Worm (Caenorhabditis elegans): ENCODE data around the gene glb-21.

Gene glb-21

ce11 chrIV:10714594-10714993 lies 3.0 kb upstream of the glb-21 start:
- no peak for TF ChIP-seq fkh-4 (tag; optimal IDR thresholded peaks at IDR 0.05; ENCODE audit: borderline replicate concordance)
- peak; percentile 20 for TF ChIP-seq xbp-1 (tag; optimal IDR thresholded peaks at IDR 0.05)
- TF ChIP-seq ceh-82 (tag; optimal IDR thresholded peaks at IDR 0.05): no peak
- TF ChIP-seq ceh-88 (GFP tag; IDR thresholded peaks at IDR 0.05): no peak
- TF ChIP-seq nhr-11 (tag; optimal IDR thresholded peaks at IDR 0.05): no peak
- no peak for TF ChIP-seq ceh-8 (GFP tag; optimal IDR thresholded peaks at IDR 0.05)
- no peak for TF ChIP-seq unc-86 (tag; optimal IDR thresholded peaks at IDR 0.05)
- no peak for TF ChIP-seq nhr-84 (tag; optimal IDR thresholded peaks at IDR 0.05)
- no peak for TF ChIP-seq tlp-1 (tag; optimal IDR thresholded peaks at IDR 0.05)
- no peak for TF ChIP-seq aly-2 (tag; optimal IDR thresholded peaks at IDR 0.05)
- no peak for TF ChIP-seq grh-1 (GFP tag; IDR thresholded peaks at IDR 0.05)
- no peak for TF ChIP-seq C04F5.9 (tag; optimal IDR thresholded peaks at IDR 0.05)
- TF ChIP-seq skn-1 (tag; optimal IDR thresholded peaks at IDR 0.05): no peak
- no peak for TF ChIP-seq pqm-1 (tag; optimal IDR thresholded peaks at IDR 0.05)
- TF ChIP-seq isw-1 (GFP tag; IDR thresholded peaks at IDR 0.05): no peak
- peak; percentile 57 for TF ChIP-seq blmp-1 (tag; optimal IDR thresholded peaks at IDR 0.05)
- TF ChIP-seq lin-39 (tag; optimal IDR thresholded peaks at IDR 0.05): no peak
- peak; percentile 42 for TF ChIP-seq fkh-8 (tag; optimal IDR thresholded peaks at IDR 0.05)
- TF ChIP-seq snpc-4 (tag; optimal IDR thresholded peaks at IDR 0.05): no peak
- TF ChIP-seq ceh-63 (GFP tag; optimal IDR thresholded peaks at IDR 0.05): no peak
- no peak for TF ChIP-seq jun-1 (tag; optimal IDR thresholded peaks at IDR 0.05)
- TF ChIP-seq sptf-1 (tag; optimal IDR thresholded peaks at IDR 0.05): no peak
- no peak for TF ChIP-seq zip-4 (GFP tag; optimal IDR thresholded peaks at IDR 0.05)
- peak; percentile 28 for TF ChIP-seq nhr-77 (tag; optimal IDR thresholded peaks at IDR 0.05)
- TF ChIP-seq fkh-10 (GFP tag; optimal IDR thresholded peaks at IDR 0.05): no peak
- TF ChIP-seq sup-37 (GFP tag; optimal IDR thresholded peaks at IDR 0.05): no peak
- no peak for TF ChIP-seq egl-27 (tag; optimal IDR thresholded peaks at IDR 0.05)
- no peak for TF ChIP-seq pag-3 (tag; optimal IDR thresholded peaks at IDR 0.05; ENCODE audit: borderline replicate concordance, insufficient read depth)
- TF ChIP-seq nhr-237 (tag; optimal IDR thresholded peaks at IDR 0.05): no peak
- TF ChIP-seq nhr-47 (tag; optimal IDR thresholded peaks at IDR 0.05): peak; percentile 10
- TF ChIP-seq alr-1 (tag; optimal IDR thresholded peaks at IDR 0.05; ENCODE audit: borderline replicate concordance): no peak
- TF ChIP-seq mep-1 (tag; optimal IDR thresholded peaks at IDR 0.05): peak; percentile 59
- peak; percentile 68 for TF ChIP-seq nhr-85 (tag)
- TF ChIP-seq dsc-1 (tag; optimal IDR thresholded peaks at IDR 0.05): no peak
- TF ChIP-seq ces-1 (GFP tag; optimal IDR thresholded peaks at IDR 0.05): no peak
- peak; percentile 60 for TF ChIP-seq snu-23 (GFP tag; optimal IDR thresholded peaks at IDR 0.05)
- peak; percentile 45 for TF ChIP-seq nhr-71 (tag; optimal IDR thresholded peaks at IDR 0.05)
- TF ChIP-seq nhr-20 (tag; optimal IDR thresholded peaks at IDR 0.05): peak; percentile 58
- TF ChIP-seq mef-2 (tag; optimal IDR thresholded peaks at IDR 0.05): no peak
- no peak for TF ChIP-seq nhr-28 (tag; optimal IDR thresholded peaks at IDR 0.05)
- no peak for TF ChIP-seq nhr-12 (tag; optimal IDR thresholded peaks at IDR 0.05)
- TF ChIP-seq fos-1 (tag; optimal IDR thresholded peaks at IDR 0.05): no peak
- peak; percentile 23 to 29 for TF ChIP-seq efl-1 (optimal IDR thresholded peaks at IDR 0.05)
- peak; percentile 0 to 89 for TF ChIP-seq efl-1 (GFP tag; optimal IDR thresholded peaks at IDR 0.05 in 1 of 2)
- TF ChIP-seq vab-15 (tag; optimal IDR thresholded peaks at IDR 0.05): no peak
- no peak for TF ChIP-seq ceh-90 (tag; optimal IDR thresholded peaks at IDR 0.05)
- TF ChIP-seq ama-1 (optimal IDR thresholded peaks at IDR 0.05): no peak
- TF ChIP-seq nhr-19 (GFP tag; conservative IDR thresholded peaks at IDR 0.05): no peak
- no peak for TF ChIP-seq hlh-17 (GFP tag; optimal IDR thresholded peaks at IDR 0.05; ENCODE audit: borderline replicate concordance)
- TF ChIP-seq lsy-2 (tag; optimal IDR thresholded peaks at IDR 0.05): peak; percentile 15 to 33
- TF ChIP-seq lin-35 (GFP tag; optimal IDR thresholded peaks at IDR 0.05): peak in 1 of 2 experiments; percentile 46
- TF ChIP-seq hlh-4 (tag; optimal IDR thresholded peaks at IDR 0.05): no peak
- TF ChIP-seq unc-30 (tag; optimal IDR thresholded peaks at IDR 0.05): no peak
- TF ChIP-seq tbx-2 (tag; optimal IDR thresholded peaks at IDR 0.05): no peak
- TF ChIP-seq irx-1 (tag; optimal IDR thresholded peaks at IDR 0.05): no peak

Measured in whole organism, L1 larva.